Worm (Caenorhabditis elegans) whole organism, L4/young adult: Measurements from ENCODE around the gene asp-8.
"Not testable (repeated sequence)": the region's sequence is repeated elsewhere in the genome, so short reads cannot be mapped to it uniquely, and the experiment has no call there.

Experiments used
- W03F9.2 ChIP-seq: fragments of 150-350 bp; optimal IDR thresholded peaks from 2 replicates; lab custom pipeline; 2014; ENCODE audit warnings: missing biosample characterization, missing genetic modification characterization
- dao-5 ChIP-seq: sonication (generic microtip); optimal IDR thresholded peaks from 2 replicates; lab custom pipeline; 2016; ENCODE audit warnings: missing genotype, missing genetic modification characterization, moderate library complexity, missing compliant biosample characterization
- him-1 ChIP-seq: sonication (generic microtip); optimal IDR thresholded peaks from 2 replicates; lab custom pipeline; 2016; ENCODE audit warnings: missing genotype, missing genetic modification reagents, missing genetic modification characterization, missing compliant biosample characterization

Gene asp-8

ce11 chrV:3024274-3024673 lies at the start of gene asp-8:
TSS of gene asp-8 (plus strand) at chrV:3024549.
- no peak for TF ChIP-seq dao-5 (tag; lab: Kevin White, UChicago)

- not testable (repeated sequence) for TF ChIP-seq W03F9.2, dao-5, him-1 (tag; lab: Kevin White, UChicago)
Observed at ce11 chrV:2975285-2975684, 49.1 kb upstream of the asp-8 start, which contains the start of gene srw-123. TSS of gene srw-123 (minus strand) at chrV:2975385.

ce11 chrV:2976287-2976686 lies 48.1 kb upstream of the asp-8 start, which contains the start of gene srw-124:
TSS of gene srw-124 (plus strand) at chrV:2976587.
- TF ChIP-seq dao-5 (tag; lab: Kevin White, UChicago) (no peak), W03F9.2 (tag; lab: Kevin White, UChicago) (no peak), him-1 (tag; lab: Kevin White, UChicago) (no peak)

- TF ChIP-seq dao-5 (tag; lab: Kevin White, UChicago) (no peak), W03F9.2 (tag; lab: Kevin White, UChicago) (no peak), him-1 (tag; lab: Kevin White, UChicago) (no peak)
Observed at ce11 chrV:2979978-2980377, 44.4 kb upstream of the asp-8 start, which contains the start of gene srw-118. TSS of gene srw-118 (minus strand) at chrV:2980078.

- TF ChIP-seq dao-5 (tag; lab: Kevin White, UChicago) (no peak), W03F9.2 (tag; lab: Kevin White, UChicago) (no peak), him-1 (tag; lab: Kevin White, UChicago) (no peak)
Observed at ce11 chrV:2983351-2983750, 41.0 kb upstream of the asp-8 start, which contains the start of gene srw-117. TSS of gene srw-117 (minus strand) at chrV:2983451.

ce11 chrV:2985309-2985708 lies 39.0 kb upstream of the asp-8 start, which contains the start of gene srw-139:
TSS of gene srw-139 (minus strand) at chrV:2985409.
- TF ChIP-seq W03F9.2 (tag; lab: Kevin White, UChicago) = no peak
- TF ChIP-seq dao-5 (tag; lab: Kevin White, UChicago) = no peak
- TF ChIP-seq him-1 (tag; lab: Kevin White, UChicago) = no peak

ce11 chrV:2987407-2987806 lies 36.9 kb upstream of the asp-8 start, which contains the start of gene srh-85:
TSS of gene srh-85 (minus strand) at chrV:2987507.
- no peak for TF ChIP-seq him-1 (tag; lab: Kevin White, UChicago)
- no peak for TF ChIP-seq W03F9.2 (tag; lab: Kevin White, UChicago)
- no peak for TF ChIP-seq dao-5 (tag; lab: Kevin White, UChicago)

ce11 chrV:2991485-2991884 lies 32.9 kb upstream of the asp-8 start, which contains the start of gene srw-121:
TSS of gene srw-121 (minus strand) at chrV:2991585.
- no peak for TF ChIP-seq him-1 (tag; lab: Kevin White, UChicago)
- no peak for TF ChIP-seq W03F9.2 (tag; lab: Kevin White, UChicago)
- no peak for TF ChIP-seq dao-5 (tag; lab: Kevin White, UChicago)

- TF ChIP-seq dao-5 (tag; lab: Kevin White, UChicago) (no peak), him-1 (tag; lab: Kevin White, UChicago) (no peak), W03F9.2 (tag; lab: Kevin White, UChicago) (no peak)
Observed at ce11 chrV:2992060-2992459, 32.3 kb upstream of the asp-8 start.

- TF ChIP-seq W03F9.2 (tag; lab: Kevin White, UChicago) (no peak), him-1 (tag; lab: Kevin White, UChicago) (no peak), dao-5 (tag; lab: Kevin White, UChicago) (no peak)
Observed at ce11 chrV:2993816-2994215, 30.5 kb upstream of the asp-8 start, which contains the start of gene srw-115. TSS of gene srw-115 (minus strand) at chrV:2993916.

ce11 chrV:2996105-2996504 lies 28.2 kb upstream of the asp-8 start, which contains the start of gene srw-120:
TSS of gene srw-120 (minus strand) at chrV:2996205.
- TF ChIP-seq W03F9.2 (tag; lab: Kevin White, UChicago) (no peak), him-1 (tag; lab: Kevin White, UChicago) (no peak), dao-5 (tag; lab: Kevin White, UChicago) (no peak)

ce11 chrV:2999736-3000135 lies 24.6 kb upstream of the asp-8 start, which contains the start of gene srw-119:
TSS of gene srw-119 (minus strand) at chrV:2999836.
- TF ChIP-seq him-1 (tag; lab: Kevin White, UChicago) (no peak), dao-5 (tag; lab: Kevin White, UChicago) (no peak), W03F9.2 (tag; lab: Kevin White, UChicago) (no peak)

- no peak for TF ChIP-seq him-1 (tag; lab: Kevin White, UChicago)
- TF ChIP-seq W03F9.2 (tag; lab: Kevin White, UChicago) = no peak
- no peak for TF ChIP-seq dao-5 (tag; lab: Kevin White, UChicago)
Observed at ce11 chrV:3005964-3006363, 18.4 kb upstream of the asp-8 start, which contains the start of gene srw-112. TSS of gene srw-112 (minus strand) at chrV:3006064.

ce11 chrV:3010468-3010867 lies 13.9 kb upstream of the asp-8 start, which contains the start of gene srw-136:
TSS of gene srw-136 (minus strand) at chrV:3010568.
- TF ChIP-seq W03F9.2 (tag; lab: Kevin White, UChicago) = no peak
- no peak for TF ChIP-seq dao-5 (tag; lab: Kevin White, UChicago)
- TF ChIP-seq him-1 (tag; lab: Kevin White, UChicago) = no peak
